Fruit fly (Drosophila melanogaster) whole organism, pupa: Measurements from ENCODE around the gene Cyp313a1.

Experiments
- CG10348 ChIP-seq: fragments of 200-800 bp; sonication (Bioruptor generic); IDR thresholded peaks from 2 replicates; pipeline ENCODE4 v1.3.6; 2022; ENCODE audit warnings: missing biosample characterization, missing genetic modification characterization
- CG12605 ChIP-seq: fragments of 200-800 bp; sonication (Bioruptor generic); IDR thresholded peaks from 2 replicates; pipeline ENCODE4 v1.3.6; 2022; ENCODE audit warnings: missing biosample characterization, missing genetic modification characterization
- CG13204 ChIP-seq: fragments of 200-800 bp; sonication (Bioruptor generic); optimal IDR thresholded peaks from 2 replicates; lab custom pipeline; 2018; ENCODE audit warnings: missing biosample characterization, mild to moderate bottlenecking, missing genetic modification characterization, moderate library complexity
- CG14655 ChIP-seq: fragments of 200-800 bp; sonication (Bioruptor generic); optimal IDR thresholded peaks from 3 replicates; lab custom pipeline; 2017; ENCODE audit warnings: mild to moderate bottlenecking, missing biosample characterization, missing genetic modification reagents, missing genetic modification characterization
- CG15710 ChIP-seq: fragments of 200-800 bp; sonication (Bioruptor generic); optimal IDR thresholded peaks from 2 replicates; lab custom pipeline; 2018; ENCODE audit warnings: missing biosample characterization, mild to moderate bottlenecking, missing genetic modification characterization, moderate library complexity
- CG17806 ChIP-seq: fragments of 200-800 bp; sonication (Bioruptor generic); optimal IDR thresholded peaks from 2 replicates; lab custom pipeline; 2018; ENCODE audit warnings: missing biosample characterization, mild to moderate bottlenecking, missing genetic modification characterization, moderate library complexity
- CG32121 ChIP-seq: fragments of 200-800 bp; sonication (Bioruptor generic); IDR thresholded peaks from 2 replicates; pipeline ENCODE4 v1.3.6; 2022; ENCODE audit warnings: missing biosample characterization, missing genetic modification characterization
- CG34367 ChIP-seq: fragments of 200-800 bp; sonication (Bioruptor generic); optimal IDR thresholded peaks from 2 replicates; lab custom pipeline; 2018; ENCODE audit warnings: missing biosample characterization, mild to moderate bottlenecking, missing genetic modification characterization
- CG4496 ChIP-seq: fragments of 200-800 bp; sonication (Bioruptor generic); IDR thresholded peaks from 3 replicates; pipeline ENCODE4 v1.3.6; 2022; ENCODE audit warnings: missing biosample characterization, missing genetic modification characterization
- CG8159 ChIP-seq: fragments of 200-800 bp; sonication (Bioruptor generic); optimal IDR thresholded peaks from 3 replicates; lab custom pipeline; 2018; ENCODE audit warnings: missing biosample characterization, mild to moderate bottlenecking, missing genetic modification characterization, moderate library complexity
- CG8301 ChIP-seq: fragments of 200-800 bp; sonication (Bioruptor generic); optimal IDR thresholded peaks from 2 replicates; lab custom pipeline; 2018; ENCODE audit warnings: missing biosample characterization, mild to moderate bottlenecking, missing genetic modification characterization
- CG9948 ChIP-seq: fragments of 200-800 bp; sonication (Bioruptor generic); optimal IDR thresholded peaks from 2 replicates; lab custom pipeline; 2018; ENCODE audit warnings: missing biosample characterization, mild to moderate bottlenecking, missing genetic modification characterization, moderate library complexity
- D1 ChIP-seq: fragments of 200-800 bp; sonication (Bioruptor generic); optimal IDR thresholded peaks from 2 replicates; lab custom pipeline; 2018; ENCODE audit warnings: missing biosample characterization, mild to moderate bottlenecking, missing genetic modification characterization, moderate library complexity
- EcR ChIP-seq: fragments of 200-800 bp; sonication (Bioruptor generic); optimal IDR thresholded peaks from 3 replicates; lab custom pipeline; 2019; ENCODE audit warnings: missing biosample characterization, missing genetic modification characterization, mild to moderate bottlenecking, moderate library complexity, missing genetic modification reagents
- Ets98B ChIP-seq: fragments of 200-800 bp; sonication (Bioruptor generic); IDR thresholded peaks from 2 replicates; pipeline ENCODE4 v1.3.6; 2022; ENCODE audit warnings: missing biosample characterization, missing genetic modification characterization
- Pif1A ChIP-seq: fragments of 200-800 bp; sonication (Bioruptor generic); optimal IDR thresholded peaks from 3 replicates; lab custom pipeline; 2016; ENCODE audit warnings: missing biosample characterization, missing genetic modification characterization
- Pif1B ChIP-seq: fragments of 200-800 bp; sonication (Bioruptor generic); optimal IDR thresholded peaks from 3 replicates; lab custom pipeline; 2016; ENCODE audit warnings: missing biosample characterization, missing genetic modification characterization
- Snoo ChIP-seq: fragments of 200-800 bp; sonication (Bioruptor generic); optimal IDR thresholded peaks from 3 replicates; lab custom pipeline; 2017; ENCODE audit warnings: missing biosample characterization, mild to moderate bottlenecking, missing genetic modification characterization, inconsistent platforms
- fd96Ca ChIP-seq: fragments of 200-800 bp; sonication (Bioruptor generic); IDR thresholded peaks from 3 replicates; pipeline ENCODE4 v1.3.6; 2022; ENCODE audit warnings: missing biosample characterization, missing genetic modification characterization
- gl ChIP-seq: fragments of 200-800 bp; sonication (Bioruptor generic); optimal IDR thresholded peaks from 2 replicates; lab custom pipeline; 2018; ENCODE audit warnings: missing biosample characterization, mild to moderate bottlenecking, missing genetic modification characterization
- rn ChIP-seq: fragments of 200-800 bp; sonication (Bioruptor generic); IDR thresholded peaks from 2 replicates; pipeline ENCODE4 v1.3.6; 2022; ENCODE audit warnings: missing biosample characterization, missing genetic modification characterization

Gene Cyp313a1

DNA sequence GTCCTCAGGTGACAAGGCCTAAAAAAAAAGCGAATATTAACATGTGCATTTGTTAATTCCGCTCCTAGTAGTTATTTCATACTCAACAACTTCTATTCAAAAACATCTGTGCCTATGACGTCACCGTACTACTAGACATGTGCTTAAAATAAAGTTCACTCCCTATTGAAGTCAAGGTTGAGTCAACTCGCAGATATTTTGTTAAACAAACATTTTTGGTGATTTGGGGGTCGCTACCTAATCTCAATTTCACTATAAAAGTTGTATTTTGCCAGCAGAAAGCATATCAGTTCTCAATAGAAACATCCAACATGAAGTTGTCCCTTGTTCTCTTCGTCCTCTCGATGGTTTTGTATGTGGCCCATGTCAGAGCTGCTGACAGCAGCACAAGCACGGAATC, 4.1 kb upstream of the Cyp313a1 start, which contains the start of gene CG34273:
CG34273 (plus strand) TSS at position 301 of the 400 bp plus-strand sequence.
- no peak for TF ChIP-seq CG8301
- TF ChIP-seq CG10348 (GFP tag; lab: Robert Waterston, UW) = no peak
- no peak for TF ChIP-seq CG13204
- no peak for TF ChIP-seq CG17806 (tag; lab: Kevin White, UChicago)
- no peak for TF ChIP-seq rn (GFP tag; lab: Robert Waterston, UW)
- TF ChIP-seq EcR = no peak
- no peak for TF ChIP-seq CG4496 (GFP tag; lab: Robert Waterston, UW)
- TF ChIP-seq CG32121 (GFP tag; lab: Robert Waterston, UW) = no peak
- TF ChIP-seq Snoo (tag; lab: Kevin White, UChicago) = no peak
- TF ChIP-seq D1 = no peak
- no peak for TF ChIP-seq CG14655 (GFP tag; lab: Kevin White, UChicago)
- no peak for TF ChIP-seq Ets98B (GFP tag; lab: Robert Waterston, UW)
- TF ChIP-seq Pif1B (GFP tag; lab: Kevin White, UChicago) = no peak
- no peak for TF ChIP-seq gl
- no peak for TF ChIP-seq fd96Ca

DNA sequence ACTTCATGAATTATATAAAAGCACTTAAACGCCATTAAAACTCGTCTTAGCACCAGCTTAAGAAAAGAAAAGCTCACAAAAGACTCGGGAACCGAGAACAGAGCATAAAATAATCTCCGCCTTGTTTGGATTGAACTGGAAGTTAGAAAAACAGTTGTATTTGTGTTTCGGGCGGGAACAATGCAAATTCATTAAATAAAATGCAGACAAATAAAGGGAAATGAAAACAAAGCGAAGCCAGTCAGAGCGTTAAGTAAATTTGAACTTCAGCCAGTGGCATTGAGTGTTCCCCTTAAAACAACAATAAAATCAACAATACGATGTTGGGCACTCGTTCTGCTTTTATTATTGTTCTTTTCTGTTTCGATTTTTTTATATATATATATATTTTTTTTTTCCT, 5.8 kb downstream of the Cyp313a1 start:
- no peak for TF ChIP-seq CG10348 (GFP tag; lab: Robert Waterston, UW)
- no peak for TF ChIP-seq gl
- no peak for TF ChIP-seq CG13204
- TF ChIP-seq CG17806 (tag; lab: Kevin White, UChicago) = no peak
- TF ChIP-seq CG32121 (GFP tag; lab: Robert Waterston, UW) = no peak
- no peak for TF ChIP-seq EcR
- TF ChIP-seq rn (GFP tag; lab: Robert Waterston, UW) = no peak
- no peak for TF ChIP-seq fd96Ca
- no peak for TF ChIP-seq Snoo (tag; lab: Kevin White, UChicago)
- TF ChIP-seq CG4496 (GFP tag; lab: Robert Waterston, UW) = no peak
- no peak for TF ChIP-seq Pif1A (GFP tag; lab: Kevin White, UChicago)
- TF ChIP-seq Ets98B (GFP tag; lab: Robert Waterston, UW) = no peak
- TF ChIP-seq CG14655 (GFP tag; lab: Kevin White, UChicago) = no peak
- no peak for TF ChIP-seq CG12605
- no peak for TF ChIP-seq CG34367 (tag; lab: Kevin White, UChicago)

DNA sequence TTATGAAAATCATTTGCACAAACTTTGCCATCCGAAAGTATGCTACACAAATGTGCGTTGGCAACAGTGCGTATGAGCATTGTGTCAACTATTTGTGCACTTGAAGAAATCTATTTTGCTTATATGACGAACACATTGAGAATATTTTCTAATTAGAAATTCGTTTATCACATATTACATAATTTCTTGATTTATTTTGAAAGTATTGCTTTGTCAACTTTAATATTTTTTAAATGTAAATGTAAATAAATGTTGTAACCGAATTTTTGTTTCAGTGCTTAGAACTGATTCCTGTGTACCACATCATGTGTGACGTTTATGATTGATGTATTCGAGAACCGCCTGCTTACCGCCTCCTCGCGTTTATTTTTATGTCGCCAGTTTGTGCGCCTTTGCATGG, 21.2 kb downstream of the Cyp313a1 start:
- TF ChIP-seq CG17806 (tag; lab: Kevin White, UChicago) = no peak
- TF ChIP-seq, all 21 proteins: peak for 0

DNA sequence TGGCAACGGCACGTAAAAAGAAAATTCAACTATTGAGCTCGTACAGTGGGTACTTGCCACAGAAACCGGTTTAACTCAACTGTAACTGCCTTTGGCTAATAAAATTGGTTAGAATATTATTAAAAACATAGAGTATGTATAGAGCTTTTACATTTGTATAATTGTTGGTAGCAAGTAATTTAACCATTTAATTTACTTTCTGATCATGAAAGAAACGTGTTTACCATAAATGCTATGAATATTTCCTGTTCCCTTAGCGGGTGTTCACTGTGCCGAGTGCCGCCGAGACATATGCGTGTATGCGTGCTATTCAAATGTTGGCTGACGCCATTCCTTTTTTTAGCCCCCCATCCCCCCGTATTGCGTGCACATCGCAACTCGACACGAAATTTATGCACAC, 27.9 kb downstream of the Cyp313a1 start:
- TF ChIP-seq CG14655 (GFP tag; lab: Kevin White, UChicago) (no peak), CG9948 (tag; lab: Kevin White, UChicago) (no peak), CG34367 (tag; lab: Kevin White, UChicago) (no peak), Pif1A (GFP tag; lab: Kevin White, UChicago) (no peak), CG12605 (no peak), CG8159 (tag; lab: Kevin White, UChicago) (no peak), Pif1B (GFP tag; lab: Kevin White, UChicago) (no peak), CG13204 (no peak), CG8301 (no peak), CG32121 (GFP tag; lab: Robert Waterston, UW) (no peak), CG15710 (no peak), fd96Ca (no peak), CG17806 (tag; lab: Kevin White, UChicago) (no peak), Snoo (tag; lab: Kevin White, UChicago) (no peak), Ets98B (GFP tag; lab: Robert Waterston, UW) (no peak), CG4496 (GFP tag; lab: Robert Waterston, UW) (no peak), rn (GFP tag; lab: Robert Waterston, UW) (no peak)
- TF ChIP-seq, all 21 proteins: peak for 0

DNA sequence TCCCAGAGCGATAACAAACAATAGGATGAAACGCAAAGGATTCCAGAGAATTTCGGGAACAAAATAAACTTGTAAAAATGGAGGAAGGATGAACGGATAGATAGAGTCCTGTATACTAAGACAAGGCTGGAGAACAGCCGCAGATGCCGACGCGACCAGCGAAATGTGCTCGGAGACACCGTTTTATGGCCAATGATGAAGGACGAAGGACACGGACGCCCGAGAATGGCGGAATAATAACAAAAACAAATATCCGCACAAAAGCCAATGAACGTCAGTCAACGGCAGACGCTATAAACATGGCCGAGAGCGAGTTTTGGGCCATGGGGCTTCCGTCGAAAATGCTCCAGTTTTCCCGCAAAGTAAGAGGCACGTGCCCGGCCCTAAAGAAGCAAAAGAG, 34.2 kb downstream of the Cyp313a1 start:
- no peak for TF ChIP-seq CG9948 (tag; lab: Kevin White, UChicago)
- no peak for TF ChIP-seq D1
- TF ChIP-seq CG8301 = no peak
- TF ChIP-seq Pif1B (GFP tag; lab: Kevin White, UChicago) = no peak
- TF ChIP-seq CG13204 = no peak
- TF ChIP-seq EcR = no peak
- no peak for TF ChIP-seq CG34367 (tag; lab: Kevin White, UChicago)
- no peak for TF ChIP-seq CG15710
- TF ChIP-seq Pif1A (GFP tag; lab: Kevin White, UChicago) = no peak
- no peak for TF ChIP-seq rn (GFP tag; lab: Robert Waterston, UW)

DNA sequence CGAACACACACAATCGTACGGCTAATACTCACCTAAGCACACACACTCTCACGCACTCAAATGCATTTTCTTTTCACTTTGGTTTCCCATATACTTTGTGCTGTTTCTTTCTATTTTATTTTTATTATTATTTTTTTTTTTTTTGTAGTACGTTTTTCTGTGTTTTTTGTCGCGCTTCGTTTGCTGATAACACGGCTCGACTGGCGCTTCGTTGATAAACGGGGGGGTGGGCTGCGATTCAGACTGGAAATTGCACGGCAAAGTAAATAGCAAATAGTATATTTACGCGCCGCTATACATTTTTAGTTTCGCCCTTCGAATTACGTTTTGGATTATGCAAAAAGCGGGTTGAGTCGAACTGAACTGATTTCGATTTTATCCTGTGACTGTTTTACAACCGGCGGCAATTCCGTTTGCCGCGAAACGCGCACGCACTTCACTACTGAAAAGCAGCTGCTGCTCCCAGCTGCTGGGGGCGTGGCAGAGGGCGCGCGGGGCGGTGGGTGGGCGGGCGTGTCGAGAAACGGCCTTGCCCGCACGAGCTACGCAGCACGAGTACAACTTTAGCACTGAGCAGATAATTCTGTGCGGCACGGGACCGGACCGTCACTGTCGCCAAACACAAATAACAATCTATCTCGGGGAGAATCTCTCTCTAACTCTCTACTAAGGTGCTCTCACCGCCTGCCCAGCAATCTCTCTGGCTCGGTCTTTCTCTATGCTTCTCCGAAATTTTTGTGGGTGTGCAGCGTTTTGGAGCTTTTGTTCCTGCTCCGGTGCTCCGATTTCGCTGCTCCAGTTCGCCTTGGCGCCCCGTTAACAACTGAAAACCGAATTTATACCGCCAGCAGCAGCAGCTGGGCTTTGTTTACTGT, 36.9 kb downstream of the Cyp313a1 start, which contains the start of gene Pde6:
Pde6 (minus strand) TSS at position 825 of the 875 bp plus-strand sequence.
- peak; percentile 73; the same call in 1 of the 2 replicates for TF ChIP-seq rn (GFP tag; lab: Robert Waterston, UW)
- TF ChIP-seq CG8159 (tag; lab: Kevin White, UChicago) = peak; percentile 13
- peak; percentile 65 for TF ChIP-seq CG8301
- TF ChIP-seq CG34367 (tag; lab: Kevin White, UChicago) = peak; percentile 44
- TF ChIP-seq CG4496 (GFP tag; lab: Robert Waterston, UW) = peak; percentile 88
- TF ChIP-seq fd96Ca = peak; percentile 84
- peak; percentile 53 for TF ChIP-seq gl
- peak; percentile 63 for TF ChIP-seq CG15710
- no peak for TF ChIP-seq EcR
- TF ChIP-seq Snoo (tag; lab: Kevin White, UChicago) = peak; percentile 14
- TF ChIP-seq D1 = no peak
- TF ChIP-seq CG9948 (tag; lab: Kevin White, UChicago) = peak; percentile 29
- peak; percentile 88 for TF ChIP-seq Pif1B (GFP tag; lab: Kevin White, UChicago)
- peak; percentile 85 for TF ChIP-seq CG32121 (GFP tag; lab: Robert Waterston, UW)
- TF ChIP-seq CG12605 = peak; percentile 96
- peak; percentile 81 for TF ChIP-seq CG14655 (GFP tag; lab: Kevin White, UChicago)
- TF ChIP-seq Ets98B (GFP tag; lab: Robert Waterston, UW) = peak; percentile 84
- peak; percentile 85 for TF ChIP-seq Pif1A (GFP tag; lab: Kevin White, UChicago)
- no peak for TF ChIP-seq CG10348 (GFP tag; lab: Robert Waterston, UW)
- TF ChIP-seq CG13204 = peak; percentile 36
- TF ChIP-seq CG17806 (tag; lab: Kevin White, UChicago) = peak; percentile 28
